Worm (Caenorhabditis elegans) whole organism, midembryonic: Measurements from ENCODE around the gene F59A7.7.

Experiments used
- cog-1 ChIP-seq: sonication (generic microtip); optimal IDR thresholded peaks from 2 replicates; lab custom pipeline; 2016; ENCODE audit warnings: missing genetic modification characterization, missing compliant biosample characterization
- flt-1 ChIP-seq: fragments of 200-800 bp; sonication (Bioruptor generic); IDR thresholded peaks from 2 replicates; pipeline ENCODE4 v1.3.6; 2022; ENCODE audit warnings: missing genetic modification characterization, missing compliant biosample characterization
- klf-2 ChIP-seq: fragments of 200-800 bp; sonication (Bioruptor generic); conservative IDR thresholded peaks from 2 replicates; pipeline ENCODE4 v1.3.6; 2022; ENCODE audit warnings: missing genetic modification reagents, missing genetic modification characterization, missing compliant biosample characterization
- med-1 ChIP-seq: sonication (generic microtip); optimal IDR thresholded peaks from 2 replicates; lab custom pipeline; 2017; ENCODE audit warnings: missing genetic modification characterization, mild to moderate bottlenecking, missing compliant biosample characterization, antibody characterized with exemption, missing genetic modification reagents; ENCODE audit not compliant: insufficient read depth
- tab-1 ChIP-seq: fragments of 200-800 bp; sonication (Bioruptor generic); IDR thresholded peaks from 2 replicates; pipeline ENCODE4 v1.3.6; 2022; ENCODE audit warnings: missing genetic modification characterization, missing compliant biosample characterization
- ztf-23 ChIP-seq: fragments of 200-800 bp; sonication (Bioruptor generic); IDR thresholded peaks from 2 replicates; pipeline ENCODE4 v1.3.6; 2022; ENCODE audit warnings: missing genetic modification reagents, missing genetic modification characterization, missing compliant biosample characterization
- ztf-29 ChIP-seq: fragments of 200-800 bp; sonication (Bioruptor generic); IDR thresholded peaks from 2 replicates; pipeline ENCODE4 v1.3.6; 2022; ENCODE audit warnings: missing genetic modification reagents, missing genetic modification characterization, missing compliant biosample characterization

- TF ChIP-seq med-1 (GFP tag; lab: Kevin White, UChicago): no peak
- no peak for TF ChIP-seq ztf-23 (GFP tag; lab: Robert Waterston, UW)
- TF ChIP-seq klf-2 (GFP tag; lab: Robert Waterston, UW): no peak
- no peak for TF ChIP-seq ztf-29
- no peak for TF ChIP-seq flt-1
- TF ChIP-seq cog-1: no peak
- TF ChIP-seq tab-1 (GFP tag; lab: Robert Waterston, UW): no peak
Observed at ce11 chrV:2008412-2008811, 3.5 kb upstream of the F59A7.7 start.
